Worm (Caenorhabditis elegans) whole organism, late embryonic: ENCODE results near the gene cyp-13A4.

Source experiments
- Y22D7AL.16 ChIP-seq: sonication (generic microtip); optimal IDR thresholded peaks from 2 replicates; lab custom pipeline; 2016; ENCODE audit warnings: missing genetic modification characterization, missing compliant biosample characterization
- ceh-24 ChIP-seq: sonication (generic microtip); optimal IDR thresholded peaks from 2 replicates; lab custom pipeline; 2016; ENCODE audit warnings: mild to moderate bottlenecking, missing genetic modification characterization, missing compliant biosample characterization
- ceh-30 ChIP-seq: fragments of 150-350 bp; optimal IDR thresholded peaks from 2 replicates; lab custom pipeline; 2014; ENCODE audit warnings: missing biosample characterization, missing genetic modification characterization
- ceh-6 ChIP-seq: fragments of 200-800 bp; sonication (Bioruptor generic); optimal IDR thresholded peaks from 2 replicates; lab custom pipeline; 2018; ENCODE audit warnings: mild to moderate bottlenecking, missing genetic modification characterization, missing compliant biosample characterization
- che-1 ChIP-seq: sonication (generic microtip); optimal IDR thresholded peaks from 2 replicates; lab custom pipeline; 2016; ENCODE audit warnings: mild to moderate bottlenecking, missing genetic modification characterization, missing compliant biosample characterization
- fkh-10 ChIP-seq: fragments of 150-350 bp; optimal IDR thresholded peaks from 2 replicates; lab custom pipeline; 2014; ENCODE audit warnings: missing biosample characterization, missing genetic modification reagents, missing genetic modification characterization
- unc-55 ChIP-seq: sonication (generic microtip); optimal IDR thresholded peaks from 2 replicates; lab custom pipeline; 2017; ENCODE audit warnings: missing biosample characterization, missing genetic modification reagents, missing genetic modification characterization

DNA sequence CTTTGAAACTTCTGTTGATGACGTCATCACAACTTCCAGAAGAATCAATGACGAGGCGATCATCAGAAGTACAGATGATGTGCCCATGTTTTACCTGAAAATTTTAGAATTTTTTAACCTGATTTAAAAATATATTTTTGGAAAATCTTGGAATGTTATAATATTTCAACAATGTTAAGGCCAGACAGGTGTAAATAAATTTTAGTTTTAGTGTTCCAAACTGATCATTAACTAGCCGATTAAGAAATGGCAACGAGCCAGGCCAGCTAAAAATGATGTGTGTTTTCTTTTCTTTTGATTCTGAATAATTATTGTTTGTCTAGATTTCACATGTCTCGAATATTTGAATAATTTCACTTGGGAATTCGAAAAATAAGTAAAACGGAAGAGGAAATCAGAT lies 21.8 kb downstream of the cyp-13A4 start, which contains the start of gene T10B9.9:
- no peak for TF ChIP-seq unc-55
- TF ChIP-seq Y22D7AL.16 (tag; lab: Kevin White, UChicago), result no peak
- no peak for TF ChIP-seq ceh-30 (tag; lab: Kevin White, UChicago)
- TF ChIP-seq ceh-6 (GFP tag; lab: Kevin White, UChicago), result no peak
- no peak for TF ChIP-seq ceh-24 (tag; lab: Kevin White, UChicago)
- TF ChIP-seq fkh-10 (GFP tag; lab: Kevin White, UChicago), result no peak
- TF ChIP-seq che-1, result no peak
